Fruit fly (Drosophila melanogaster) whole organism, embryonic: ENCODE data around the gene Pif1.
A peak's percentile ranks its signal among the peaks of the same experiment; 100 is the strongest.

ENCODE experiments used
- BtbVII ChIP-seq: fragments of 200-800 bp; sonication (Bioruptor generic); optimal IDR thresholded peaks from 3 replicates; lab custom pipeline; 2017; ENCODE audit warnings: missing biosample characterization, mild to moderate bottlenecking, missing genetic modification characterization
- CG10366 ChIP-seq: fragments of 200-800 bp; sonication (Bioruptor generic); IDR thresholded peaks from 2 replicates; pipeline ENCODE4 v1.3.6; 2022; ENCODE audit warnings: missing biosample characterization, missing genetic modification characterization
- CG10959 ChIP-seq: fragments of 200-800 bp; sonication (Bioruptor generic); IDR thresholded peaks from 2 replicates; pipeline ENCODE4 v1.3.6; 2022; ENCODE audit warnings: missing biosample characterization, missing genetic modification characterization
- CG12236 ChIP-seq: fragments of 200-800 bp; sonication (Bioruptor generic); optimal IDR thresholded peaks from 2 replicates; lab custom pipeline; 2016; ENCODE audit warnings: missing biosample characterization, missing genetic modification characterization
- CG12769 ChIP-seq: fragments of 200-800 bp; sonication (Bioruptor generic); optimal IDR thresholded peaks from 2 replicates; lab custom pipeline; 2019; ENCODE audit warnings: missing biosample characterization, mild to moderate bottlenecking, missing genetic modification characterization, moderate library complexity
- CG13123 ChIP-seq: fragments of 200-800 bp; sonication (Bioruptor generic); optimal IDR thresholded peaks from 2 replicates; lab custom pipeline; 2016; ENCODE audit warnings: missing biosample characterization, missing genetic modification characterization
- CG15479 ChIP-seq: fragments of 200-800 bp; sonication (Bioruptor generic); optimal IDR thresholded peaks from 3 replicates; lab custom pipeline; 2019; ENCODE audit warnings: missing biosample characterization, mild to moderate bottlenecking, missing genetic modification characterization, moderate library complexity
- CG15696 ChIP-seq: fragments of 200-800 bp; sonication (Bioruptor generic); optimal IDR thresholded peaks from 2 replicates; lab custom pipeline; 2019; ENCODE audit warnings: missing biosample characterization, mild to moderate bottlenecking, missing genetic modification characterization, moderate library complexity
- CG1792 ChIP-seq: fragments of 200-800 bp; sonication (Bioruptor generic); optimal IDR thresholded peaks from 2 replicates; lab custom pipeline; 2016; ENCODE audit warnings: missing biosample characterization, missing genetic modification characterization
- CG1832 ChIP-seq: fragments of 200-800 bp; sonication (Bioruptor generic); optimal IDR thresholded peaks from 2 replicates; lab custom pipeline; 2017; ENCODE audit warnings: missing biosample characterization, mild to moderate bottlenecking, missing genetic modification characterization, inconsistent platforms
- CG2202 ChIP-seq: fragments of 200-800 bp; sonication (Bioruptor generic); optimal IDR thresholded peaks from 2 replicates; lab custom pipeline; 2018; ENCODE audit warnings: missing biosample characterization, mild to moderate bottlenecking, missing genetic modification characterization
- CG34422 ChIP-seq: fragments of 200-800 bp; sonication (Bioruptor generic); IDR thresholded peaks from 3 replicates; pipeline ENCODE4 v1.3.6; 2022; ENCODE audit warnings: missing biosample characterization, missing genetic modification characterization
- CG3847 ChIP-seq: fragments of 200-800 bp; sonication (Bioruptor generic); IDR thresholded peaks from 2 replicates; pipeline ENCODE4 v1.3.6; 2022; ENCODE audit warnings: missing biosample characterization, missing genetic modification characterization
- CG4854 ChIP-seq: fragments of 200-800 bp; sonication (Bioruptor generic); optimal IDR thresholded peaks from 2 replicates; lab custom pipeline; 2016; ENCODE audit warnings: missing biosample characterization, missing genetic modification characterization, inconsistent platforms
- CG6854 ChIP-seq: fragments of 200-800 bp; sonication (Bioruptor generic); optimal IDR thresholded peaks from 3 replicates; lab custom pipeline; 2017; ENCODE audit warnings: missing biosample characterization, mild to moderate bottlenecking, missing genetic modification characterization
- CG8478 ChIP-seq: fragments of >200 bp; optimal IDR thresholded peaks from 2 replicates; lab custom pipeline; 2018
- CG9437 ChIP-seq: fragments of 200-800 bp; sonication (Bioruptor generic); optimal IDR thresholded peaks from 2 replicates; lab custom pipeline; 2018; ENCODE audit warnings: missing biosample characterization, mild to moderate bottlenecking, missing genetic modification characterization
- CG9797 ChIP-seq: fragments of 200-800 bp; sonication (Bioruptor generic); optimal IDR thresholded peaks from 3 replicates; lab custom pipeline; 2018; ENCODE audit warnings: missing biosample characterization, mild to moderate bottlenecking, missing genetic modification characterization
- CrebB ChIP-seq: fragments of 200-800 bp; sonication (Bioruptor generic); optimal IDR thresholded peaks from 3 replicates; lab custom pipeline; 2018; ENCODE audit warnings: missing biosample characterization, mild to moderate bottlenecking, missing genetic modification characterization
- Dek ChIP-seq: fragments of 200-800 bp; sonication (Bioruptor generic); optimal IDR thresholded peaks from 3 replicates; lab custom pipeline; 2019; ENCODE audit warnings: missing biosample characterization, mild to moderate bottlenecking, missing genetic modification characterization, moderate library complexity
- Dfd ChIP-seq, 2 experiments: fragments of >200 bp; optimal IDR thresholded peaks; 2 replicates each; lab custom pipeline; 2017; ENCODE audit warnings: missing biosample characterization in 2 of 2, missing genetic modification characterization in 2 of 2
- Fer3 ChIP-seq: fragments of 200-800 bp; sonication (Bioruptor generic); optimal IDR thresholded peaks from 2 replicates; lab custom pipeline; 2018; ENCODE audit warnings: missing biosample characterization, mild to moderate bottlenecking, missing genetic modification characterization, moderate library complexity
- H2.0 ChIP-seq: fragments of 200-800 bp; sonication (Bioruptor generic); IDR thresholded peaks from 2 replicates; pipeline ENCODE4 v1.3.6; 2022; ENCODE audit warnings: missing biosample characterization, missing genetic modification characterization
- HLH4C ChIP-seq: fragments of 200-800 bp; sonication (Bioruptor generic); IDR thresholded peaks from 3 replicates; pipeline ENCODE4 v1.3.6; 2022; ENCODE audit warnings: missing biosample characterization, missing genetic modification characterization; ENCODE audit not compliant: partially characterized antibody
- Hey ChIP-seq: fragments of 200-800 bp; sonication (Bioruptor generic); optimal IDR thresholded peaks from 3 replicates; lab custom pipeline; 2018; ENCODE audit warnings: missing biosample characterization, mild to moderate bottlenecking, missing genetic modification characterization
- Hmr ChIP-seq: fragments of 200-800 bp; sonication (Bioruptor generic); optimal IDR thresholded peaks from 3 replicates; lab custom pipeline; 2017; ENCODE audit warnings: mild to moderate bottlenecking, missing biosample characterization, missing genetic modification reagents, missing genetic modification characterization
- Lhr ChIP-seq: fragments of 200-800 bp; sonication (Bioruptor generic); optimal IDR thresholded peaks from 3 replicates; lab custom pipeline; 2017; ENCODE audit warnings: mild to moderate bottlenecking, missing biosample characterization, missing genetic modification reagents, missing genetic modification characterization
- Oli ChIP-seq: fragments of 200-800 bp; sonication (Bioruptor generic); optimal IDR thresholded peaks from 2 replicates; lab custom pipeline; 2018; ENCODE audit warnings: missing biosample characterization, mild to moderate bottlenecking, missing genetic modification characterization, moderate library complexity
- Stat92E ChIP-seq, 3 experiments: fragments of >200 bp in 2 of 3; fragments of 200-800 bp in 1 of 3; sonication (Bioruptor generic) in 1 of 3; optimal IDR thresholded peaks; 2 replicates each; lab custom pipeline; 2017 to 2019; ENCODE audit warnings: missing biosample characterization in 3 of 3, missing genetic modification characterization in 3 of 3, mild to moderate bottlenecking in 1 of 3, moderate library complexity in 1 of 3
- ap ChIP-seq: fragments of 200-800 bp; sonication (Bioruptor generic); IDR thresholded peaks from 2 replicates; pipeline ENCODE4 v1.3.6; 2022; ENCODE audit warnings: missing biosample characterization, missing genetic modification characterization
- ewg ChIP-seq: fragments of 200-800 bp; sonication (Bioruptor generic); optimal IDR thresholded peaks from 3 replicates; lab custom pipeline; 2017; ENCODE audit warnings: mild to moderate bottlenecking, missing biosample characterization, missing genetic modification reagents, missing genetic modification characterization
- fd64A ChIP-seq: fragments of 200-800 bp; sonication (Bioruptor generic); optimal IDR thresholded peaks from 3 replicates; lab custom pipeline; 2018; ENCODE audit warnings: missing biosample characterization, mild to moderate bottlenecking, missing genetic modification characterization
- ftz-f1 ChIP-seq: fragments of 200-800 bp; sonication (Bioruptor generic); optimal IDR thresholded peaks from 2 replicates; lab custom pipeline; 2016; ENCODE audit warnings: missing biosample characterization, missing genetic modification characterization
- gce ChIP-seq: fragments of 200-800 bp; sonication (Bioruptor generic); IDR thresholded peaks from 3 replicates; pipeline ENCODE4 v1.3.6; 2022; ENCODE audit warnings: missing biosample characterization, missing genetic modification characterization
- gsb-n ChIP-seq: fragments of 200-800 bp; sonication (Bioruptor generic); optimal IDR thresholded peaks from 3 replicates; lab custom pipeline; 2018; ENCODE audit warnings: missing biosample characterization, mild to moderate bottlenecking, missing genetic modification characterization
- her ChIP-seq: fragments of 200-800 bp; sonication (Bioruptor generic); optimal IDR thresholded peaks from 2 replicates; lab custom pipeline; 2016; ENCODE audit warnings: missing biosample characterization, missing genetic modification characterization
- ind ChIP-seq: fragments of 200-800 bp; sonication (Bioruptor generic); optimal IDR thresholded peaks from 3 replicates; lab custom pipeline; 2016; ENCODE audit warnings: missing biosample characterization, missing genetic modification characterization
- lilli ChIP-seq: fragments of 200-800 bp; sonication (Bioruptor generic); optimal IDR thresholded peaks from 3 replicates; lab custom pipeline; 2016; ENCODE audit warnings: missing biosample characterization, missing genetic modification characterization
- nmo ChIP-seq: fragments of 200-800 bp; sonication (Bioruptor generic); optimal IDR thresholded peaks from 2 replicates; lab custom pipeline; 2018; ENCODE audit warnings: missing biosample characterization, mild to moderate bottlenecking, missing genetic modification characterization, moderate library complexity
- onecut ChIP-seq: fragments of 200-800 bp; sonication (Bioruptor generic); IDR thresholded peaks from 2 replicates; pipeline ENCODE4 v1.3.6; 2022; ENCODE audit warnings: missing biosample characterization, missing genetic modification characterization
- pita ChIP-seq: fragments of 200-800 bp; sonication (Bioruptor generic); optimal IDR thresholded peaks from 2 replicates; lab custom pipeline; 2017; ENCODE audit warnings: missing biosample characterization, mild to moderate bottlenecking, missing genetic modification characterization
- pum ChIP-seq: fragments of 200-800 bp; sonication (Bioruptor generic); optimal IDR thresholded peaks from 2 replicates; lab custom pipeline; 2016; ENCODE audit warnings: missing biosample characterization, missing genetic modification characterization
- shn ChIP-seq: fragments of 200-800 bp; sonication (Bioruptor generic); optimal IDR thresholded peaks from 3 replicates; lab custom pipeline; 2016; ENCODE audit warnings: missing biosample characterization, missing genetic modification characterization
- sima ChIP-seq: fragments of 200-800 bp; sonication (Bioruptor generic); optimal IDR thresholded peaks from 2 replicates; lab custom pipeline; 2016; ENCODE audit warnings: missing biosample characterization, missing genetic modification characterization
- sisA ChIP-seq: fragments of 200-800 bp; sonication (Bioruptor generic); IDR thresholded peaks from 2 replicates; pipeline ENCODE4 v1.3.6; 2022; ENCODE audit warnings: missing biosample characterization, missing genetic modification characterization
- sna ChIP-seq: fragments of 200-800 bp; sonication (Bioruptor generic); IDR thresholded peaks from 2 replicates; pipeline ENCODE4 v1.3.6; 2022; ENCODE audit warnings: missing biosample characterization, missing genetic modification characterization; ENCODE audit not compliant: partially characterized antibody
- wdn ChIP-seq: fragments of 200-800 bp; sonication (Bioruptor generic); IDR thresholded peaks from 2 replicates; pipeline ENCODE4 v1.3.6; 2022; ENCODE audit warnings: missing biosample characterization, missing genetic modification characterization
- wek ChIP-seq: fragments of 200-800 bp; sonication (Bioruptor generic); optimal IDR thresholded peaks from 3 replicates; lab custom pipeline; 2018; ENCODE audit warnings: missing biosample characterization, mild to moderate bottlenecking, missing genetic modification characterization, moderate library complexity
- wor ChIP-seq: fragments of 200-800 bp; sonication (Bioruptor generic); IDR thresholded peaks from 2 replicates; pipeline ENCODE4 v1.3.6; 2022; ENCODE audit warnings: missing biosample characterization, missing genetic modification characterization

The Pif1 gene

dm6 chr2L:3478034-3478880 is 8.5 kb upstream of the Pif1 start, which contains the start of gene Thor (continued):
- peak; percentile 87 for TF ChIP-seq Hmr (GFP tag; lab: Kevin White, UChicago)
- TF ChIP-seq sna (GFP tag; lab: Robert Waterston, UW), result peak; percentile 48; the same call in 1 of the 2 replicates
- TF ChIP-seq Oli (tag; lab: Kevin White, UChicago), result no peak
- TF ChIP-seq nmo (GFP tag; lab: Kevin White, UChicago), result peak; percentile 31
- peak; percentile 69 for TF ChIP-seq onecut (GFP tag; lab: Robert Waterston, UW)
- TF ChIP-seq Hey (tag; lab: Kevin White, UChicago), result peak; percentile 75
- TF ChIP-seq Stat92E (GFP tag; optimal IDR thresholded peaks at IDR 0.05; lab: Kevin White, UChicago), result peak in 1 of 3 experiments; percentile 88
- peak; percentile 31 for TF ChIP-seq CG13123 (GFP tag; lab: Kevin White, UChicago)
- peak; percentile 55 for TF ChIP-seq ap (GFP tag; lab: Robert Waterston, UW)
- TF ChIP-seq pum (GFP tag; lab: Kevin White, UChicago), result no peak
- peak; percentile 82 for TF ChIP-seq CG12769 (tag; lab: Kevin White, UChicago)
- TF ChIP-seq CG6854, result peak; percentile 78
- peak; percentile 40 for TF ChIP-seq CG15696 (tag; lab: Kevin White, UChicago)
- TF ChIP-seq fd64A (GFP tag; lab: Kevin White, UChicago), result peak; percentile 64
- TF ChIP-seq CG10959, result peak; percentile 14; the same call in 1 of the 2 replicates
- peak; percentile 87 for TF ChIP-seq her
- TF ChIP-seq gce (GFP tag; lab: Robert Waterston, UW), result peak; percentile 83
- TF ChIP-seq pita (GFP tag; lab: Kevin White, UChicago), result no peak
- peak; percentile 46 for TF ChIP-seq CG12236
- TF ChIP-seq wek, result peak; percentile 82
- TF ChIP-seq Fer3, result peak; percentile 74
- no peak for TF ChIP-seq CG9437 (GFP tag; lab: Kevin White, UChicago)
- peak; percentile 86 for TF ChIP-seq lilli (GFP tag; lab: Kevin White, UChicago)
- TF ChIP-seq CrebB (tag; lab: Kevin White, UChicago), result peak; percentile 87
- TF ChIP-seq gsb-n (tag; lab: Kevin White, UChicago), result peak; percentile 31
- no peak for TF ChIP-seq CG1832 (GFP tag; lab: Kevin White, UChicago)
- peak; percentile 45 for TF ChIP-seq sisA (GFP tag; lab: Robert Waterston, UW)
- peak; percentile 68; the same call in 1 of the 2 replicates for TF ChIP-seq wdn (GFP tag; lab: Robert Waterston, UW)
- peak; percentile 58 for TF ChIP-seq ftz-f1 (GFP tag; lab: Kevin White, UChicago)
- TF ChIP-seq CG10366 (GFP tag; lab: Robert Waterston, UW), result no peak
- TF ChIP-seq Lhr, result peak; percentile 12
- TF ChIP-seq ewg (GFP tag; lab: Kevin White, UChicago), result peak; percentile 42
- no peak for TF ChIP-seq CG9797 (GFP tag; lab: Kevin White, UChicago)
- peak; percentile 51 for TF ChIP-seq CG1792 (GFP tag; lab: Kevin White, UChicago)
- peak; percentile 46; the same call in 1 of the 2 replicates for TF ChIP-seq CG3847 (GFP tag; lab: Robert Waterston, UW)
- TF ChIP-seq CG15479 (GFP tag; lab: Kevin White, UChicago), result no peak
- peak; percentile 62 for TF ChIP-seq shn (GFP tag; lab: Kevin White, UChicago)
- TF ChIP-seq H2.0, result peak; percentile 66
- no peak for TF ChIP-seq sima
- peak; percentile 25 for TF ChIP-seq Dek (tag; lab: Kevin White, UChicago)
- TF ChIP-seq BtbVII, result peak; percentile 81
- peak; percentile 54 for TF ChIP-seq CG2202 (tag; lab: Kevin White, UChicago)
- no peak for TF ChIP-seq wor (GFP tag; lab: Robert Waterston, UW)
- TF ChIP-seq HLH4C (GFP tag; lab: Robert Waterston, UW), result peak; percentile 55; the same call in 1 of the 3 replicates
- TF ChIP-seq CG34422 (GFP tag; lab: Robert Waterston, UW), result peak; percentile 84; the same call in 1 of the 3 replicates
- TF ChIP-seq CG4854 (GFP tag; lab: Kevin White, UChicago), result peak; percentile 60
- no peak for TF ChIP-seq ind (GFP tag; lab: Kevin White, UChicago)
- no peak for TF ChIP-seq CG8478 (lab: Kevin White, UChicago)
- TF ChIP-seq Dfd (GFP tag; optimal IDR thresholded peaks at IDR 0.05; lab: Kevin White, UChicago), result no peak
